Worm (Caenorhabditis elegans): Measurements from ENCODE around the gene sec-10.

DNA sequence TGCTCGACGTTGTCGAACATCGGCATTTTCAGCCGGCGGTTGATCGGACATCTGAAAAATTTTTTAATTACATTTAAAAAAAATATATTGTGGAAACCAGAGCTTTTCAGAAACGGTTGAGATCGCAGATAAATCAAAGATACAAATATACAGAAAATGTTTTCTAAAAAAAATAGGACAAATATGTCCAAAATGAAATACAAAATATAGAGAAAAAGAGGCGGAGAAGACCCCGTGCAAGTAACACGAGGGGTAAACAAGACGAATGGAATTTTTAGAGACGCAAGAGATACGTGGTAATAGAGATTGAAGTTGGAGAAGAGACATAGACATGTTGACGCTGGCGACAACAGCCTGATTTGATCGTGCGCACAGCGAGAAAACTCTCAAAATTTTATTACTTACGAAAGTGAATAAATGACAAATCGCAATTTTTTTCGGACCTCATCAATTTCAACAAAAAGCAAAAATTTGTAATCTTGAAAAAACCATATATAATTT lies 33.4 kb upstream of the sec-10 start, which contains the start of gene cdgs-1:
- no peak for TF ChIP-seq ztf-11 (tag; optimal IDR thresholded peaks at IDR 0.05)
- no peak for TF ChIP-seq snpc-4 (tag; optimal IDR thresholded peaks at IDR 0.05)
- no peak for TF ChIP-seq mls-2 (tag; optimal IDR thresholded peaks at IDR 0.05)
- TF ChIP-seq tbx-8 (GFP tag; optimal IDR thresholded peaks at IDR 0.05): no peak
- TF ChIP-seq ceh-83 (GFP tag; optimal IDR thresholded peaks at IDR 0.05): no peak
- no peak for TF ChIP-seq flh-1 (GFP tag; optimal IDR thresholded peaks at IDR 0.05)
- TF ChIP-seq ces-1 (GFP tag; optimal IDR thresholded peaks at IDR 0.05): peak; percentile 83
- TF ChIP-seq unc-62 (GFP tag; optimal IDR thresholded peaks at IDR 0.05): peak; percentile 36

All from whole organism, mixed stage, embryonic.